Worm (Caenorhabditis elegans): ENCODE data around the gene lgc-14.

DNA sequence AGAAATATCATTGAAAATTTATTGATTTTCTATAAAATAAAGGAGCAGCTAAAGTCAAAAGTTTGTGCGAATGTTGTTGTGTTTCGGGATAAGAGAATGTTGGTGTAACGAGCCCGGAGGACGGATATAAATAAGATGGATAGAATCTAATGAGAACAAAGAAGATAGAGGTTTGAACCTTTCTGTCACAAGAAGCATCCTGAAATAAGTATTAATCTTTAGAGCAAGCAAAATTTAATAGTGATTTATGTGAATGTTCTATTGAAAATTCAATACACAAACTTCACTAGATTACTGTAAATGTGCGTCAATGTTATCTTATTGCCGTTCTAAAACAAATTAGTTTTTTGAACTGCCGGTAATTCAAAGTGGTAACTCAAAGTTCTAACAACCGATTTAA is 7.6 kb upstream of the lgc-14 start, which contains the start of gene W03G11.3:
- TF ChIP-seq snpc-4 (tag; optimal IDR thresholded peaks at IDR 0.05) (no peak), mls-2 (tag; optimal IDR thresholded peaks at IDR 0.05) (no peak), lsy-2 (tag; optimal IDR thresholded peaks at IDR 0.05) (no peak), unc-62 (GFP tag; optimal IDR thresholded peaks at IDR 0.05) (no peak), lin-13 (tag; optimal IDR thresholded peaks at IDR 0.05) (no peak), lin-32 (GFP tag; optimal IDR thresholded peaks at IDR 0.05) (no peak)

Measured in whole organism, mixed stage, embryonic.